Worm (Caenorhabditis elegans) whole organism, L2 larva: ENCODE results near the gene slc-9B.1.

Experiments used
- F13H6.1 ChIP-seq: sonication (generic microtip); optimal IDR thresholded peaks from 2 replicates; lab custom pipeline; 2016; ENCODE audit warnings: missing genetic modification characterization, missing compliant biosample characterization
- alr-1 ChIP-seq: fragments of 150-350 bp; optimal IDR thresholded peaks from 2 replicates; lab custom pipeline; 2014; ENCODE audit warnings: missing biosample characterization, missing genetic modification characterization
- elt-3 ChIP-seq: sonication (generic microtip); optimal IDR thresholded peaks from 2 replicates; lab custom pipeline; 2017; ENCODE audit warnings: missing biosample characterization, missing genetic modification characterization
- nhr-237 ChIP-seq: fragments of 150-350 bp; optimal IDR thresholded peaks from 2 replicates; lab custom pipeline; 2014; ENCODE audit warnings: missing biosample characterization, missing genetic modification characterization
- snpc-4 ChIP-seq: fragments of 150-350 bp; optimal IDR thresholded peaks from 2 replicates; lab custom pipeline; 2014; ENCODE audit warnings: missing biosample characterization, missing genetic modification characterization
- ztf-4 ChIP-seq: fragments of 150-350 bp; optimal IDR thresholded peaks from 2 replicates; lab custom pipeline; 2014; ENCODE audit warnings: missing biosample characterization, missing genetic modification characterization

- TF ChIP-seq snpc-4 (tag; lab: Kevin White, UChicago): no peak
- no peak for TF ChIP-seq ztf-4 (tag; lab: Kevin White, UChicago)
- TF ChIP-seq nhr-237 (tag; lab: Kevin White, UChicago): no peak
- TF ChIP-seq elt-3 (tag; lab: Kevin White, UChicago): no peak
- no peak for TF ChIP-seq alr-1
- no peak for TF ChIP-seq F13H6.1 (tag; lab: Kevin White, UChicago)
Observed at ce11 chrX:10273392-10273791, 6.0 kb upstream of the slc-9B.1 start, which contains the start of gene F41E7.2.
